Worm (Caenorhabditis elegans): ENCODE data around the gene crh-1.

The crh-1 gene

DNA sequence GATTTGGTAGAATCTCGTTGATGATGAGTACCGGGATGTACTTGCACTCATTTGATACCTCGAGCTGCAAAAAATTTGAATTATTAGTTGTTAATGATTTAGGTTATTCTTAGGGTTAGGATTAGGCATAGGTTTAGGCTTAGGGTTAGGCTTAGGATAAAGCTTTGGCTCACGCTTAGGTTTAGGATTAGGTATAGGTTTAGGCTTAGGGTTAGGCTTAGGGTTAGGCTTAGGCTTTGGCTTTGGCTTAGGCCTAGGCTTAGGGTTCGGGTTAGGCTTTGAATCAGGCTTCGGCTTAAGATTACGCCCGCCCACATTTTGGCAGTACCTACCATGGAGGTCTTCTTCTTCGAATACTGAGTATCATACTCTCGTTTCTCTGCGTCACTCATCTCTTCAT is 22.6 kb upstream of the crh-1 start:
- TF ChIP-seq W03F9.2 (tag; optimal IDR thresholded peaks at IDR 0.05): no peak
- no peak for TF ChIP-seq him-1 (tag; optimal IDR thresholded peaks at IDR 0.05)
- no peak for TF ChIP-seq dao-5 (tag; optimal IDR thresholded peaks at IDR 0.05)

DNA sequence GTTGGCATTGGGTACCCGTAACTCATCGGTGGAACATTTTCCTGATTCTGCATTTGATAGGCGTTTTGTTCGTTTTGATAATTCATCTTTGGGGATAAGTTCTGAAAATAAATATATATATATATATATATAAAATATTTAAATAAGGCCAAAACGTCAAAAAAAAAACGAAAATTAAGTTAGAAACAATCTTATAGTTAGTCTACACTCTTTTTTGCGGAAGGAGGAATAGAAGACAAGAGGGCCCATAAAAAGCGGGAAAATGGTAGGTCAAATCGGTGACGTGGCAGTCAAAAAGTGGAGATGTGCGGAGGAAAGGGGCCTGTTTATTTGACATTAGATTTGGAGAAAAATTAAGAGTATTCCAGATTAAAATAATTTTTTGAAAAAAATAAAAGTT is 20.8 kb upstream of the crh-1 start, which contains the start of gene tbx-33:
TSS of gene tbx-33 (minus strand) at position 101 of the 400 bp plus-strand sequence.
- TF ChIP-seq dao-5 (tag; optimal IDR thresholded peaks at IDR 0.05) (no peak), him-1 (tag; optimal IDR thresholded peaks at IDR 0.05) (no peak), W03F9.2 (tag; optimal IDR thresholded peaks at IDR 0.05) (no peak)

DNA sequence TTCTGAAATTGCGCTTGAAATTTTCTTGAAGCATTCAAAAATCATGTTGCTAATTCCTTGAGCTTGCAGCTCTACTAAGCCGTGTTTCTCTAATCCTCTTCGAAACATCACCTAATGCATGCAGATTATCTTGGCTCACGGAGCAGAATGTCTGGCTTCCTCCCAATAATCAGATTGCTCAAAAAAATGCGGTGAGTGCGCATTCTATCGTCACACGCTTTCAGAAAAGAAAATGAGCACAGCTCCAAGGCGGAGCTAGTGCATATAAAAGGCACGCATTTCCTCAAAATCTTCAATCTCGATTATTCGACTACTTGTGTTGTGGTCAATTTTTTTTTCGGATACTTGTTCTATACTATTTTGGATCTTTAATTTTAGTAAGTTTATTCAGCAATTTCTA is 16.2 kb upstream of the crh-1 start:
- TF ChIP-seq dao-5 (tag; optimal IDR thresholded peaks at IDR 0.05) (no peak), him-1 (tag; optimal IDR thresholded peaks at IDR 0.05) (no peak), W03F9.2 (tag; optimal IDR thresholded peaks at IDR 0.05) (no peak)

DNA sequence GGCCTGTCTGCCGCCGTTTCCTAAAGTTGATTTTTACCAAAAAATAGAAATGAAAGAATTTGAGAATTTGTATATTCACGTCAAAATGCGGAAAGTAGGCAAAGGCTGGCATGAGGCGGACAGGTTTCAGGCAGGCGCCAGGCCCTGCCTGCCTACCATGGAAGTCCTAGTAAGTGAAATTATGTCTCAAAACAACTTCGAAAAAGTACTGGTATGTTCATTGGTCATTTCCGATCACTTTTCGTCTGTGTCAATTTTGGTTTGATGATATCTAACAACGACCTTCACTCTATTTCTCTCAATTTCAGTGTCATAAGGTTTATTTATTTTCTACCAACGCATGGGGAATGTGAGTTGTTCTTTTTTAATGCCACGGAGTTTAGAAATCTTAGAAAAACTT is 7.4 kb upstream of the crh-1 start, which contains the start of gene faah-6:
TSS of gene faah-6 (plus strand) at position 301 of the 400 bp plus-strand sequence.
- TF ChIP-seq dao-5 (tag; optimal IDR thresholded peaks at IDR 0.05): no peak
- no peak for TF ChIP-seq him-1 (tag; optimal IDR thresholded peaks at IDR 0.05)
- TF ChIP-seq W03F9.2 (tag; optimal IDR thresholded peaks at IDR 0.05): no peak

DNA sequence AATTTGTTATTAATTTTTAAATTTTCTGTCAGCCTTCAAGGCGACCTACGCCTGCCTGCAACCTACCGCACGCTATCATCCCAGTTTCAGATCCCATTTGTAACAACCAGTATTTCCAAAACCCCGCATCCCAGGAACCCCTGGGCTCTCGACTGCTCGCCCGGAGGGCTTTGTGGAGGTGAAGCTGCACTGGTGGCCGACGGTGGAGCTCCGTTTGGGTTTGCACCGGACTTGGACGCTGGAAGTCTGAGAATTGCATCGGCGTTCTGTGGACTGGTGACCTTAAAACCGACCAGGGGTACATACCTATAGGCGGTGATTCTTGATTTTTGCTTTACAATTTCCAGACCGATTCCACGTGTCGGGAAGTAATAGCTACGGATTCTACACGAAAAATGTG is 6.1 kb upstream of the crh-1 start:
- TF ChIP-seq him-1 (tag; optimal IDR thresholded peaks at IDR 0.05) (no peak), dao-5 (tag; optimal IDR thresholded peaks at IDR 0.05) (no peak), W03F9.2 (tag; optimal IDR thresholded peaks at IDR 0.05) (no peak)

DNA sequence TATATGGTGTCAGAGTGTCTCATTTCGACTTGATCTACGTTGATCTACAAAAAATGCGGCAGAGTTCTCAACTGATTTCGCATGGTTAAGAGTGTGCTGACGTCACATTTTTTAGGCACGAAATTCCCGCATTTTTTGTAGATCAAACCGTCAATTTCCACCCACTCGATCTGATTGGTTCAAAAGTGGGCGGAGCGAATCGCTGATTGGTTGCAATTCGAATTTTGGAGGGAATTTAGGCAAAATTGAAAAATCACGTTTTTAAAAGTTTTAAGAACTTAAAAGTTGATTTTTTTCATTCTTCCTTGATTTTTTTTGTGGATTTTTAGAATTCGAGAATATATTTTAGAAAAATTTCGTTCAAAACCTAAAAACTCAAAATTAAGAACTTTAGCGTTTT is 1.2 kb upstream of the crh-1 start:
- TF ChIP-seq dao-5 (tag; optimal IDR thresholded peaks at IDR 0.05): no peak
- no peak for TF ChIP-seq him-1 (tag; optimal IDR thresholded peaks at IDR 0.05)

DNA sequence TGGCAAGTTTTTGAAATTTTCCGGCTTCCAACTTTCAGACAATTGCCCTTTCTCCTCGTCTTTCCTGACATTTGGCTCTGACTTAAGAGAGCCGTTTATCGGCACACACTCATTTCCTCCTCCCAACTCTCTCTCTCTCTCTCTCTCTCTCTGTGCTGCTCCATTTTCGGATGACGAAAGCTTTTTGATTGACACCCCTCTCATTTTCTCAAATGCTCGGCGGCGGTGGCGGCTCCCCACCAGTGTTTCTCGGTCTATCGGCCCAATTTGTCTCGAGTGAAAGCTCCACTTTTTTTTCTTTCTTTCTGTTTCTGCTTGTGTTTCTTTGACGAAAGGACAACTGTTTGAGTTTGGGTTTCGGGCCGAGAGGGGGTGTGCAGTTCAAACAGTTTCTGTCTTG is 2.2 kb downstream of the crh-1 start:
- TF ChIP-seq him-1 (tag; optimal IDR thresholded peaks at IDR 0.05) (no peak), W03F9.2 (tag; optimal IDR thresholded peaks at IDR 0.05) (no peak), dao-5 (tag; optimal IDR thresholded peaks at IDR 0.05) (no peak)

DNA sequence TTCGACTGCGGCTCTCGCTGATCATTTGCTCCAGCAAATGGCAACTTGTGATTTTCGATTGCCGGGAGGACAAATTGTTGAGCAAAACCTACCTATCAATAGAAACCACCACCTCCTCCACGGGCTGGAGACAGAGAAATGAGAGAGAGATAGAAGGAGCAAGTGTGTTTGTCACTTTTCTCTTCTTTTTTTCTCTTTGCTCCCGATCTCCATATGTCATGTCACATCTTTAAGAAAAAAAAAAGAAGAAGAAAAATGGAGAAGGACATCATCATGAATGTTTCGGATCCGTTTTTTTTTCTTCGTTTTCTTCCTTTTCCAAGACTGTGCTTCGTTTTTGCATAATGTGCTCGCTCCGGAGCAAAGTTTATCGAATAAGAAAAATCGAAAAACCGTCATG is 3.2 kb downstream of the crh-1 start:
- TF ChIP-seq him-1 (tag; optimal IDR thresholded peaks at IDR 0.05) (no peak), W03F9.2 (tag; optimal IDR thresholded peaks at IDR 0.05) (no peak), dao-5 (tag; optimal IDR thresholded peaks at IDR 0.05) (no peak)

DNA sequence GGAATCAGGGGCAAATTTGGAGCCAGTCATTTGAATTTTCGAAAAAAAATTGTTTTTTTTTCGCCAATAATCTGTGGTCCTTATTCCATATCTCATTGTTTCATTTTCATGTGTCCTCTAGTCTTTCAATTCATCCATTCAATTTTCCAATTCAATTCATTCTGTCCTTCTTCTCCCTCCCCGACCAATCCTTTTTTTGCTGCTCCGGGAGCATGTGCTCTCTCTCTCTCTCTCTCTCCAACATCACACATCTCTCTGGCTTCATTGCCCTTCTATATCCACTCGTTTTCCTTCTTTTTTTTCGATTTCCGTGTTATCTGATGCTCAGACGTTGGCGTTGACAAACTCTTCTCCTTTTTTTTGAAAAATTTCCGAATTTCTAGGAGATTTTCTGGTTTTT is 5.8 kb downstream of the crh-1 start:
- no peak for TF ChIP-seq dao-5 (tag; optimal IDR thresholded peaks at IDR 0.05)

DNA sequence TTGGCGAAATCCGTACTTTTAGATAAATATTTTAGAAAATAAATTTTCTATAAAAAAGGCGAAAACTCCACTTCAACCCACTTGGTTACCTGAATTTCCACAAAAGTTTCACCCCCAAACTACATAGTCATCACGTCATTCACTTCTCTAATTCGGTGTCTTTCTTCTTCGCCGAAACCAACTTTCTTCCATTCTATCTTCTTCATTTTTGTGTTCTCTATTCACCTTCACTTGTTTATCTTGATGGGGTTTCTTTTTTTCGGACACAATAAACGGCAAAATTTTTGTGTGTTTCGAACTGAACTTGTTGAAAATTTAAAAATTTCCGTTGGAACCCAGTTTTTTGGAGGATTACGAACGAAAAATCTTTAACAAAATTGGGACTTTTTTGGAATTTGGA is 9.3 kb downstream of the crh-1 start:
- no peak for TF ChIP-seq W03F9.2 (tag; optimal IDR thresholded peaks at IDR 0.05)

DNA sequence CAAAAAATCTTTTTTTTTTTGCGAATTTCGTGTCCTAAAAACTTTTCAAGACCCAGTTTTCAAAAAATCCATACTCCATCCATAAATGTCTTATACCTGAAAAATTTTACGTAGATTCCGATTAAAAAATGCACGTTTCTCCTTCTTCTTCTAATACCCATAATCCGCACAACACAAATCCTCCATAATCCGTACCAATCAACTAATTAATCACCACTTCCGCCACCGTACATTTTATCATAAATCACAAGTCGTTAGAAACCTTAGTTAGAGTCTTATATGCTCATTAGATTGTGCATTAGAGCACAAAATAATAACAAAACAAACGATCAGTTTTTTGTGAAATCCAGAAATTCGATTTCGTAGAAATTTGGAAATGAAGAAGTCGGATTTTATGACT is 11.4 kb downstream of the crh-1 start:
- no peak for TF ChIP-seq dao-5 (tag; optimal IDR thresholded peaks at IDR 0.05)
- TF ChIP-seq W03F9.2 (tag; optimal IDR thresholded peaks at IDR 0.05): no peak
- TF ChIP-seq him-1 (tag; optimal IDR thresholded peaks at IDR 0.05): no peak

DNA sequence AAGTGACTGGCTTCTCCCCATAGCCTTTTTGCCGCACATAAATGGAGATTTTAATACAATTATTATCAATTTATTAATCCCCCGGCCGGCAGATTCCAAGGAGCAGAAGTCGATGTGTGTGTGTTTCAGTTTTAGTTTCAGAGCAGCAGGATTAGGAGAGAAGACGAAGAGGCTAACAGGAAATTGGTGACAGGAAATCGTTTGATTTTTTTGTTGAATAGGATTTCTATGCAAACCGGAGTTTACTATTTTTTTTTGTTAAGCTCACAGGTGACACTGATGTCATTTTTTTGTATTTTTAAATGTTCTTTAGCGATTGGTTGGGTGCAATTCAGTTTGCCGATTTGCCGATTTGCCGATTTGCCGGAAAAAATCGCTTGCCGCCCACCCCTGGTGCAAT is 22.9 kb downstream of the crh-1 start:
- TF ChIP-seq W03F9.2 (tag; optimal IDR thresholded peaks at IDR 0.05): no peak
- no peak for TF ChIP-seq him-1 (tag; optimal IDR thresholded peaks at IDR 0.05)
- no peak for TF ChIP-seq dao-5 (tag; optimal IDR thresholded peaks at IDR 0.05)

DNA sequence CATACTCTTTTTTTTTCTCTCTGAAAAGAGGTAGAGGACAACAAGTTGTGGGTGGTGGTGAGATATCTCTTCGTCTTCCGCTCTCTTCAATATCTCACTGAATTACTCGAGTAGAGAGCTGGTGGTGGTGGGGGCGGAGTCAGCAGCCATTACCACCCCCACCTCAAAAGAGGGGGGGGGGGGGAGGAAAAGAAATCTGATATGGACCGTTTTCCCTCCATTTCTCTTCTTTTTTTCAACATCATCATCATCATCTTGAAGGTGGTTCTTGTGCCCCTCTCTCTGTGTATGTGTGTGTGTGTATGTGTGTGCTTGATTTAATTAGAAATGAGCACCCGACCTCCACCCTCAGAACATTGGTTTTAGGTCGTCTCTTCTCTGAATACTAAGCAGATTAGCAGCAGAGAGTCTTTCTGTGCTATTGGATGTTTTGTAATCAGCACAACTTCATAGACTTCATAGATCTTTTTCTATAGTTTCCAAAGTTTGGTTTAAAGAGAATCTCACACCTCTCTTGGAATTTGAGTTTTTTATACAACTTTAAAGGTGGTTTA is 24.0 kb downstream of the crh-1 start:
- no peak for TF ChIP-seq W03F9.2 (tag; optimal IDR thresholded peaks at IDR 0.05)
- no peak for TF ChIP-seq dao-5 (tag; optimal IDR thresholded peaks at IDR 0.05)
- no peak for TF ChIP-seq him-1 (tag; optimal IDR thresholded peaks at IDR 0.05)

DNA sequence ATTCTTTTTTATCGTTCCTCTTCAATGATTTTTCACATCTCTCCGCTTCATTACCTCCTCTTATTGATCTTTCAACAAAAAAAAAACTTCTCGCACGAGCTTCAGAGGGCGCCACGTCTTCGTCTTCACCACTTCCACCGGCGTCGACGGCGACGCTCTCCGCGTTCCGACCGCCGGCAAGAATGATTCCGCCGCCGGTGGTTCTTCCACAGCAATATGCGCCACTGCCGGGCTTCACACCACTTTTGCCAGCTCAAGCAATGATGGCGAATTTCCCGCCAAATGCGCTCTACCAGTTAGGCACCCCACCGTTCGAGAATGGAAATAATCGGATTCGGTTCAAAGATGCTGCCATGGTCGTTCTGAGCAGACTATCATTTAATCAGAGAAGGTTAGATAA is 25.5 kb downstream of the crh-1 start:
- TF ChIP-seq W03F9.2 (tag; optimal IDR thresholded peaks at IDR 0.05) (no peak), dao-5 (tag; optimal IDR thresholded peaks at IDR 0.05) (no peak), him-1 (tag; optimal IDR thresholded peaks at IDR 0.05) (no peak)

DNA sequence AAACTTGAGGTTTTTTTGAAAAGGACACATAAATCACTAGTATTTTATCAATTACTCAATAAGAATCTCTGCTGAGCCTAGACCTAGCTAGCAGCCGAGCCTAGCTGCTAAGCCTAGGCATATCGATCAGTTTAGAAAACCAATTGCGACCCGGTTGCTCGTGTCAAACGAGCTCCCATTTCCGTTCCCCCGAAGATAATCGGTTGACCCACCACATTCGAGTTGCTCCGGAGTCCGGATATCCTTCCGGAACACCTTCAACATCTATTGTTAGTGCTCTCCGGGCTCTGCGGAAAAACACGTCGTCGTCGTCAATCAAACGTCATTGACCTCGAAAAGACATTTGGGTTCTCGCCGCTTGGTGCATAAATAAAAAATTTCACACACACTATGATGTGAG is 26.2 kb downstream of the crh-1 start:
- TF ChIP-seq W03F9.2 (tag; optimal IDR thresholded peaks at IDR 0.05) (no peak), him-1 (tag; optimal IDR thresholded peaks at IDR 0.05) (no peak), dao-5 (tag; optimal IDR thresholded peaks at IDR 0.05) (no peak)

DNA sequence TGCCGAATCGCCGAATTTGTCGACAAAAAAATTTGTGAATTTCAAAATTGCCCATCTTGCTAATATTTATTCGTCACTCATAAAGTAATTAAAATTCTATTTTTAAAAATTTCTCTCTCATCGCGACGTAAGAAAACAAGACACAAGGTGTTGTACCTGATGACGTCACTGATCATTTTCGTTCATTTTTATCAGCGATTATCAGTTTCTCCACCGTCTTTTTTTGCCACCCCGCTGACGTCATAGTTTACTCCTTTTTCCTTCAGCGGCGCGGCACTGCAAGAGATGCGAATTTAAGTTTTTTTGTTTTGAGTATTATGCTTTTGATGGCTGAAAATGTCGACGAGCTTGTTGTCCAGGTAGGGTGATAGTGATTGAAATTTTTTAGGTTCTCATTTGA is 27.2 kb downstream of the crh-1 start:
- no peak for TF ChIP-seq him-1 (tag; optimal IDR thresholded peaks at IDR 0.05)
- TF ChIP-seq W03F9.2 (tag; optimal IDR thresholded peaks at IDR 0.05): no peak

All from whole organism, L4/young adult.